Worm (Caenorhabditis elegans) whole organism, L2 larva: ENCODE measurements around the gene rpb-9.

ENCODE experiments used
- C34F6.9 ChIP-seq: fragments of 150-350 bp; optimal IDR thresholded peaks from 2 replicates; lab custom pipeline; 2014; ENCODE audit warnings: missing biosample characterization, missing genetic modification characterization
- F13H6.1 ChIP-seq: sonication (generic microtip); optimal IDR thresholded peaks from 2 replicates; lab custom pipeline; 2016; ENCODE audit warnings: missing genetic modification characterization, missing compliant biosample characterization
- R02D3.7 ChIP-seq: fragments of 150-350 bp; optimal IDR thresholded peaks from 2 replicates; lab custom pipeline; 2014; ENCODE audit warnings: missing biosample characterization, missing genetic modification characterization
- Y55F3AM.14 ChIP-seq: fragments of 200-800 bp; sonication (Bioruptor generic); optimal IDR thresholded peaks from 2 replicates; lab custom pipeline; 2018; ENCODE audit warnings: mild to moderate bottlenecking, missing genetic modification characterization, missing compliant biosample characterization
- ZK546.5 ChIP-seq: sonication (generic microtip); optimal IDR thresholded peaks from 2 replicates; lab custom pipeline; 2017; ENCODE audit warnings: missing biosample characterization, missing genetic modification characterization
- alr-1 ChIP-seq: fragments of 150-350 bp; optimal IDR thresholded peaks from 2 replicates; lab custom pipeline; 2014; ENCODE audit warnings: missing biosample characterization, missing genetic modification characterization
- aly-2 ChIP-seq: fragments of 150-350 bp; optimal IDR thresholded peaks from 2 replicates; lab custom pipeline; 2014; ENCODE audit warnings: missing biosample characterization, missing genetic modification characterization
- ama-1 ChIP-seq: fragments of 150-350 bp; optimal IDR thresholded peaks from 2 replicates; lab custom pipeline; 2018; ENCODE audit warnings: inconsistent platforms
- blmp-1 ChIP-seq: sonication (generic microtip); optimal IDR thresholded peaks from 2 replicates; lab custom pipeline; 2017; ENCODE audit warnings: missing genetic modification characterization, mild to moderate bottlenecking, missing compliant biosample characterization, antibody characterized with exemption, moderate library complexity; ENCODE audit not compliant: insufficient read depth
- ceh-82 ChIP-seq: fragments of 150-350 bp; optimal IDR thresholded peaks from 2 replicates; lab custom pipeline; 2014; ENCODE audit warnings: missing biosample characterization, missing genetic modification characterization
- crh-2 ChIP-seq: sonication (generic microtip); optimal IDR thresholded peaks from 2 replicates; lab custom pipeline; 2017; ENCODE audit warnings: missing biosample characterization, missing genetic modification characterization
- dmd-4 ChIP-seq: sonication (generic microtip); optimal IDR thresholded peaks from 2 replicates; lab custom pipeline; 2017; ENCODE audit warnings: missing biosample characterization, missing genetic modification characterization
- egl-27 ChIP-seq: sonication (generic microtip); optimal IDR thresholded peaks from 3 replicates; lab custom pipeline; 2017; ENCODE audit warnings: missing biosample characterization, missing genetic modification reagents, missing genetic modification characterization
- elt-1 ChIP-seq: fragments of 150-350 bp; optimal IDR thresholded peaks from 2 replicates; lab custom pipeline; 2014; ENCODE audit warnings: missing biosample characterization, missing genetic modification characterization
- elt-3 ChIP-seq: sonication (generic microtip); optimal IDR thresholded peaks from 2 replicates; lab custom pipeline; 2017; ENCODE audit warnings: missing biosample characterization, missing genetic modification characterization
- fos-1 ChIP-seq: fragments of 150-350 bp; optimal IDR thresholded peaks from 2 replicates; lab custom pipeline; 2014; ENCODE audit warnings: missing biosample characterization, missing genetic modification characterization
- gmeb-1 ChIP-seq: fragments of 150-350 bp; optimal IDR thresholded peaks from 2 replicates; lab custom pipeline; 2014; ENCODE audit warnings: missing biosample characterization, missing genetic modification characterization
- lin-11 ChIP-seq: fragments of 150-350 bp; sonication (generic microtip); optimal IDR thresholded peaks from 2 replicates; lab custom pipeline; 2014; ENCODE audit warnings: missing biosample characterization, missing genetic modification characterization, inconsistent platforms, mixed read lengths
- lin-13 ChIP-seq: fragments of 150-350 bp; optimal IDR thresholded peaks from 2 replicates; lab custom pipeline; 2014; ENCODE audit warnings: missing biosample characterization, missing genetic modification reagents, missing genetic modification characterization
- lin-39 ChIP-seq: fragments of 150-350 bp; optimal IDR thresholded peaks from 2 replicates; lab custom pipeline; 2014; ENCODE audit warnings: missing biosample characterization, missing genetic modification reagents, missing genetic modification characterization
- lsy-2 ChIP-seq, 2 experiments: fragments of 150-350 bp in 1 of 2; sonication (generic microtip) in 1 of 2; optimal IDR thresholded peaks; 2 replicates each; lab custom pipeline; 2014 to 2017; ENCODE audit warnings: missing biosample characterization in 2 of 2, missing genetic modification characterization in 2 of 2
- mab-5 ChIP-seq: fragments of 150-350 bp; optimal IDR thresholded peaks from 2 replicates; lab custom pipeline; 2014; ENCODE audit warnings: missing biosample characterization, missing genetic modification characterization
- mbf-1 ChIP-seq: sonication (generic microtip); optimal IDR thresholded peaks from 2 replicates; lab custom pipeline; 2017; ENCODE audit warnings: missing biosample characterization, missing genetic modification characterization
- mdl-1 ChIP-seq, 2 experiments: fragments of 150-350 bp in 1 of 2; sonication (generic microtip) in 1 of 2; optimal IDR thresholded peaks; 2 replicates each; lab custom pipeline; 2017; ENCODE audit warnings: missing biosample characterization in 2 of 2, missing genetic modification characterization in 2 of 2
- nhr-10 ChIP-seq: sonication (generic microtip); optimal IDR thresholded peaks from 2 replicates; lab custom pipeline; 2017; ENCODE audit warnings: missing biosample characterization, missing genetic modification characterization
- nhr-11 ChIP-seq: fragments of 150-350 bp; optimal IDR thresholded peaks from 2 replicates; lab custom pipeline; 2014; ENCODE audit warnings: missing biosample characterization, missing genetic modification characterization
- nhr-12 ChIP-seq: fragments of 150-350 bp; optimal IDR thresholded peaks from 2 replicates; lab custom pipeline; 2014; ENCODE audit warnings: missing biosample characterization, missing genetic modification characterization
- nhr-129 ChIP-seq: fragments of 150-350 bp; optimal IDR thresholded peaks from 2 replicates; lab custom pipeline; 2014; ENCODE audit warnings: missing biosample characterization, missing genetic modification characterization
- nhr-21 ChIP-seq: fragments of 150-350 bp; optimal IDR thresholded peaks from 2 replicates; lab custom pipeline; 2014; ENCODE audit warnings: missing biosample characterization, missing genetic modification characterization
- nhr-237 ChIP-seq: fragments of 150-350 bp; optimal IDR thresholded peaks from 2 replicates; lab custom pipeline; 2014; ENCODE audit warnings: missing biosample characterization, missing genetic modification characterization
- nhr-25 ChIP-seq: fragments of 150-350 bp; sonication (generic microtip); optimal IDR thresholded peaks from 3 replicates; lab custom pipeline; 2014; ENCODE audit warnings: missing biosample characterization, missing genetic modification characterization
- nhr-77 ChIP-seq: fragments of 150-350 bp; optimal IDR thresholded peaks from 2 replicates; lab custom pipeline; 2014; ENCODE audit warnings: missing biosample characterization, missing genetic modification characterization
- peb-1 ChIP-seq: fragments of 150-350 bp; optimal IDR thresholded peaks from 2 replicates; lab custom pipeline; 2014; ENCODE audit warnings: missing biosample characterization, missing genetic modification characterization
- sem-4 ChIP-seq: fragments of 150-350 bp; optimal IDR thresholded peaks from 2 replicates; lab custom pipeline; 2014; ENCODE audit warnings: missing biosample characterization, missing genetic modification reagents, missing genetic modification characterization
- skn-1 ChIP-seq: sonication (generic microtip); optimal IDR thresholded peaks from 2 replicates; lab custom pipeline; 2017; ENCODE audit warnings: missing biosample characterization, missing genetic modification characterization
- sma-3 ChIP-seq: sonication (generic microtip); optimal IDR thresholded peaks from 2 replicates; lab custom pipeline; 2016; ENCODE audit warnings: missing genetic modification reagents, missing genetic modification characterization, missing compliant biosample characterization
- sma-9 ChIP-seq, 2 experiments: fragments of 150-350 bp in 1 of 2; sonication (generic microtip) in 1 of 2; optimal IDR thresholded peaks; 2 replicates each; lab custom pipeline; 2014 to 2016; ENCODE audit warnings: missing genetic modification characterization in 2 of 2, mild to moderate bottlenecking in 1 of 2, missing biosample characterization in 1 of 2, missing compliant biosample characterization in 1 of 2, missing genetic modification reagents in 1 of 2, moderate library complexity in 1 of 2
- snpc-4 ChIP-seq: fragments of 150-350 bp; optimal IDR thresholded peaks from 2 replicates; lab custom pipeline; 2014; ENCODE audit warnings: missing biosample characterization, missing genetic modification characterization
- unc-39 ChIP-seq: fragments of 150-350 bp; optimal IDR thresholded peaks from 2 replicates; lab custom pipeline; 2014; ENCODE audit warnings: missing biosample characterization, missing genetic modification characterization
- unc-55 ChIP-seq: fragments of 150-350 bp; sonication (generic microtip); optimal IDR thresholded peaks from 3 replicates; lab custom pipeline; 2014; ENCODE audit warnings: missing biosample characterization, missing genetic modification reagents, missing genetic modification characterization
- unc-62 ChIP-seq: fragments of 150-350 bp; optimal IDR thresholded peaks from 2 replicates; lab custom pipeline; 2014; ENCODE audit warnings: missing biosample characterization, missing genetic modification reagents, missing genetic modification characterization
- zag-1 ChIP-seq: fragments of 150-350 bp; optimal IDR thresholded peaks from 2 replicates; lab custom pipeline; 2014; ENCODE audit warnings: missing biosample characterization, missing genetic modification characterization
- ztf-1 ChIP-seq: fragments of 200-800 bp; sonication (Bioruptor generic); conservative IDR thresholded peaks from 2 replicates; pipeline ENCODE4 v1.3.6; 2022; ENCODE audit warnings: missing genetic modification characterization, missing compliant biosample characterization
- ztf-11 ChIP-seq: sonication (generic microtip); optimal IDR thresholded peaks from 2 replicates; lab custom pipeline; 2017; ENCODE audit warnings: missing biosample characterization, missing genetic modification characterization
- ztf-4 ChIP-seq: fragments of 150-350 bp; optimal IDR thresholded peaks from 2 replicates; lab custom pipeline; 2014; ENCODE audit warnings: missing biosample characterization, missing genetic modification characterization

rpb-9 gene

DNA sequence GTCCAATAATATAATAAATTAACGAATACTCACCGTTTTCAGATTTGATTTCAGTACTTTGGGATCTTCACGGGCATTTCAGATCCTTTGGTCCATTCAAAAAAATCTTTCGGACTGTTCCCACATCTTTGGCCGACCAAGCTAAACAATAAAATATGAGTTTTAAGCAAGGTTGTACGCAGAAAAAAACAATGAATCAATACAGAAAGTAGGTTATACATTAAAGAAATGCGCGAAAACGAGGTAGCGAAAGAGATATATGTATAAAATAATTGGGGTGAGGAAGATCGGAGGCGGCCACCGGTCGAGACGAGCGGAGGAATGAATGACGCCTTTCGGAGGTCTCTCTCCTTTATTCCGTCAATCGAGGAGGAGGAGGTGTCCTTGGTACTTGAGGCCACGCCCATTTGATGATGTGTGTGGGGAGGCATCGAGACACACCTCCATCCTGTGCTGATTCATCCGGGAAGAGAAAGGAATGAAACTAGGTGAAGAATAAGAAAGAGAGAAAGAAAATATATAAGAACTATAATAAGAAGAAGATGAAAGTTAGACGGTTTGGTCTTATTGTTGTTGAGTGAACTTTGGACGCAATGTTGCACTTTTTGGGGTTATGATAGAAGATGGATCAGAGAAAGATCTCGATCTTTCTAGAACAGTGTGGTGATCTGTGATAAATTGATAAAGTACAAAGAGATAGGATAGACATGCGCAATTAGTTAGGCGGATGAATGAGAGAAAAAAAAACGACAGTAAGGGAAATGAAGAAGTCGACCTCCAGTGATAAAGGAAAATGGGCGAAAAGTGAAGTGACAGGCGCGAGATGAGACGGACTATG lies 28.3 kb upstream of the rpb-9 start (continued):
- peak; percentile 93 for TF ChIP-seq nhr-21 (tag; lab: Kevin White, UChicago)
- no peak for TF ChIP-seq ztf-1 (GFP tag; lab: Robert Waterston, UW)
- TF ChIP-seq, all 48 proteins: peak for 10

DNA sequence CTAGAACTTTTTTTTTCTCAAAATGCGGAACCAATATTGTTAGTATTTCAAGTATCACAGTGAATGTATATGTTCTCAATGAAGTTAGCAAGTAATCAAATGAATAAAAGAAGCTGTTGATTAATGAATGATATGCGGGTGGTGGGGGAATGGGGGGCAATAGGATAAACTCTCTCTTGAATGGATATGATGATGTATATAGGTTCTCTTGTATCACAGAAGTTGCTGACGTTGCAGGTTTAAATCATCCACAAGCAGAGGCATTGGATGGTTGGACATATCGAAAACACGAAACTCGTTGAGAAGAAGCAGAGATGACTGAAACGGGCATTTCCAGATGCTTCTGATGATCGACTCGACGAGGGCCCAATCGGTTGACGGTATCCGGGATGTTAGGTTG lies 27.5 kb upstream of the rpb-9 start:
- TF ChIP-seq ama-1 (lab: Kevin White, UChicago) (peak; percentile 73), lin-11 (tag; lab: Kevin White, UChicago) (no peak), unc-55 (GFP tag; lab: Kevin White, UChicago) (no peak), nhr-10 (tag; lab: Kevin White, UChicago) (no peak), elt-1 (tag; lab: Kevin White, UChicago) (no peak), lin-39 (tag; lab: Kevin White, UChicago) (no peak), alr-1 (no peak), sma-9 (GFP tag; optimal IDR thresholded peaks at IDR 0.05; lab: Kevin White, UChicago) (peak; percentile 5), sma-9 (tag; optimal IDR thresholded peaks at IDR 0.05; lab: Kevin White, UChicago) (no peak), unc-39 (tag; lab: Kevin White, UChicago) (no peak), nhr-237 (no peak), Y55F3AM.14 (GFP tag; lab: Kevin White, UChicago) (no peak), zag-1 (tag; lab: Kevin White, UChicago) (no peak), gmeb-1 (tag; lab: Kevin White, UChicago) (no peak), elt-3 (tag; lab: Kevin White, UChicago) (no peak), ztf-4 (tag; lab: Kevin White, UChicago) (no peak), sem-4 (no peak), nhr-77 (no peak), lsy-2 (tag; optimal IDR thresholded peaks at IDR 0.05; lab: Kevin White, UChicago) (no peak), ztf-11 (tag; lab: Kevin White, UChicago) (no peak), egl-27 (tag; lab: Kevin White, UChicago) (no peak), ZK546.5 (tag; lab: Kevin White, UChicago) (no peak), nhr-21 (tag; lab: Kevin White, UChicago) (peak; percentile 34), sma-3 (GFP tag; lab: Kevin White, UChicago) (no peak), peb-1 (tag; lab: Kevin White, UChicago) (no peak), C34F6.9 (tag; lab: Kevin White, UChicago) (no peak)

ce11 chrV:8039085-8039525 lies 27.0 kb upstream of the rpb-9 start:
- TF ChIP-seq snpc-4 (tag; lab: Kevin White, UChicago), result no peak
- TF ChIP-seq nhr-12 (tag; lab: Kevin White, UChicago), result no peak
- TF ChIP-seq aly-2 (tag; lab: Kevin White, UChicago), result no peak
- TF ChIP-seq skn-1 (tag; lab: Kevin White, UChicago), result no peak
- peak; percentile 93 for TF ChIP-seq nhr-21 (tag; lab: Kevin White, UChicago)
- TF ChIP-seq zag-1 (tag; lab: Kevin White, UChicago), result no peak
- TF ChIP-seq unc-55 (GFP tag; lab: Kevin White, UChicago), result no peak
- TF ChIP-seq F13H6.1 (tag; lab: Kevin White, UChicago), result no peak
- no peak for TF ChIP-seq alr-1
- TF ChIP-seq mbf-1, result no peak
- TF ChIP-seq gmeb-1 (tag; lab: Kevin White, UChicago), result no peak
- no peak for TF ChIP-seq ama-1 (lab: Kevin White, UChicago)
- no peak for TF ChIP-seq elt-3 (tag; lab: Kevin White, UChicago)
- no peak for TF ChIP-seq mab-5 (tag; lab: Kevin White, UChicago)
- TF ChIP-seq ztf-1 (GFP tag; lab: Robert Waterston, UW), result no peak
- no peak for TF ChIP-seq Y55F3AM.14 (GFP tag; lab: Kevin White, UChicago)
- peak; percentile 65 for TF ChIP-seq nhr-25 (tag; lab: Kevin White, UChicago)
- TF ChIP-seq fos-1 (tag; lab: Kevin White, UChicago), result no peak
- TF ChIP-seq peb-1 (tag; lab: Kevin White, UChicago), result no peak
- peak in 1 of 2 experiments; percentile 45 for TF ChIP-seq lsy-2 (tag; optimal IDR thresholded peaks at IDR 0.05; lab: Kevin White, UChicago)
- TF ChIP-seq nhr-11 (tag; lab: Kevin White, UChicago), result peak; percentile 71
- no peak for TF ChIP-seq mdl-1 (tag; optimal IDR thresholded peaks at IDR 0.05; lab: Kevin White, UChicago)
- TF ChIP-seq crh-2, result no peak
- peak; percentile 80 for TF ChIP-seq sem-4
- no peak for TF ChIP-seq unc-62 (GFP tag; lab: Kevin White, UChicago)
- TF ChIP-seq ZK546.5 (tag; lab: Kevin White, UChicago), result no peak
- TF ChIP-seq dmd-4 (tag; lab: Kevin White, UChicago), result no peak
- TF ChIP-seq lin-13 (GFP tag; lab: Kevin White, UChicago), result peak; percentile 70
- TF ChIP-seq nhr-77, result peak; percentile 38
- no peak for TF ChIP-seq ceh-82 (tag; lab: Kevin White, UChicago)
- peak; percentile 34 for TF ChIP-seq blmp-1 (tag; lab: Kevin White, UChicago)
- no peak for TF ChIP-seq nhr-237
- TF ChIP-seq R02D3.7 (tag; lab: Kevin White, UChicago), result no peak
- no peak for TF ChIP-seq egl-27 (tag; lab: Kevin White, UChicago)
- no peak for TF ChIP-seq lin-11 (tag; lab: Kevin White, UChicago)
- no peak for TF ChIP-seq ztf-11 (tag; lab: Kevin White, UChicago)
- TF ChIP-seq nhr-129 (tag; lab: Kevin White, UChicago), result no peak
- TF ChIP-seq nhr-10 (tag; lab: Kevin White, UChicago), result peak; percentile 54
